Fruit fly (Drosophila melanogaster) whole organism, pupa: ENCODE measurements around the gene Tango4.

Experiments
- CG15710 ChIP-seq: fragments of 200-800 bp; sonication (Bioruptor generic); optimal IDR thresholded peaks from 2 replicates; lab custom pipeline; 2018; ENCODE audit warnings: missing biosample characterization, mild to moderate bottlenecking, missing genetic modification characterization, moderate library complexity
- CG32121 ChIP-seq: fragments of 200-800 bp; sonication (Bioruptor generic); IDR thresholded peaks from 2 replicates; pipeline ENCODE4 v1.3.6; 2022; ENCODE audit warnings: missing biosample characterization, missing genetic modification characterization
- CG34367 ChIP-seq: fragments of 200-800 bp; sonication (Bioruptor generic); optimal IDR thresholded peaks from 2 replicates; lab custom pipeline; 2018; ENCODE audit warnings: missing biosample characterization, mild to moderate bottlenecking, missing genetic modification characterization
- CG4496 ChIP-seq: fragments of 200-800 bp; sonication (Bioruptor generic); IDR thresholded peaks from 3 replicates; pipeline ENCODE4 v1.3.6; 2022; ENCODE audit warnings: missing biosample characterization, missing genetic modification characterization
- CG8159 ChIP-seq: fragments of 200-800 bp; sonication (Bioruptor generic); optimal IDR thresholded peaks from 3 replicates; lab custom pipeline; 2018; ENCODE audit warnings: missing biosample characterization, mild to moderate bottlenecking, missing genetic modification characterization, moderate library complexity
- CG8301 ChIP-seq: fragments of 200-800 bp; sonication (Bioruptor generic); optimal IDR thresholded peaks from 2 replicates; lab custom pipeline; 2018; ENCODE audit warnings: missing biosample characterization, mild to moderate bottlenecking, missing genetic modification characterization
- D1 ChIP-seq: fragments of 200-800 bp; sonication (Bioruptor generic); optimal IDR thresholded peaks from 2 replicates; lab custom pipeline; 2018; ENCODE audit warnings: missing biosample characterization, mild to moderate bottlenecking, missing genetic modification characterization, moderate library complexity
- Ets98B ChIP-seq: fragments of 200-800 bp; sonication (Bioruptor generic); IDR thresholded peaks from 2 replicates; pipeline ENCODE4 v1.3.6; 2022; ENCODE audit warnings: missing biosample characterization, missing genetic modification characterization
- Pif1A ChIP-seq: fragments of 200-800 bp; sonication (Bioruptor generic); optimal IDR thresholded peaks from 3 replicates; lab custom pipeline; 2016; ENCODE audit warnings: missing biosample characterization, missing genetic modification characterization
- Pif1B ChIP-seq: fragments of 200-800 bp; sonication (Bioruptor generic); optimal IDR thresholded peaks from 3 replicates; lab custom pipeline; 2016; ENCODE audit warnings: missing biosample characterization, missing genetic modification characterization
- Snoo ChIP-seq: fragments of 200-800 bp; sonication (Bioruptor generic); optimal IDR thresholded peaks from 3 replicates; lab custom pipeline; 2017; ENCODE audit warnings: missing biosample characterization, mild to moderate bottlenecking, missing genetic modification characterization, inconsistent platforms
- fd96Ca ChIP-seq: fragments of 200-800 bp; sonication (Bioruptor generic); IDR thresholded peaks from 3 replicates; pipeline ENCODE4 v1.3.6; 2022; ENCODE audit warnings: missing biosample characterization, missing genetic modification characterization

dm6 chrX:12043398-12043797 lies 22.5 kb downstream of the Tango4 start, which contains the start of gene Ten-a:
- TF ChIP-seq CG15710 (tag; lab: Kevin White, UChicago) (no peak), Pif1A (GFP tag; lab: Kevin White, UChicago) (no peak), Ets98B (GFP tag; lab: Robert Waterston, UW) (no peak), CG4496 (GFP tag; lab: Robert Waterston, UW) (no peak), D1 (tag; lab: Kevin White, UChicago) (no peak), CG8301 (tag; lab: Kevin White, UChicago) (no peak), CG32121 (no peak), CG8159 (no peak), Pif1B (GFP tag; lab: Kevin White, UChicago) (no peak), Snoo (no peak), CG34367 (tag; lab: Kevin White, UChicago) (no peak), fd96Ca (no peak)
